Worm (Caenorhabditis elegans) whole organism, L4/young adult: Measurements from ENCODE around the gene kdin-1.

Experiments
- W03F9.2 ChIP-seq: fragments of 150-350 bp; optimal IDR thresholded peaks from 2 replicates; lab custom pipeline; 2014; ENCODE audit warnings: missing biosample characterization, missing genetic modification characterization
- him-1 ChIP-seq: sonication (generic microtip); optimal IDR thresholded peaks from 2 replicates; lab custom pipeline; 2016; ENCODE audit warnings: missing genotype, missing genetic modification reagents, missing genetic modification characterization, missing compliant biosample characterization

ce11 chrIV:11038665-11039064 is 210 bp downstream of the kdin-1 start:
- TF ChIP-seq him-1 (tag; lab: Kevin White, UChicago) = no peak
- no peak for TF ChIP-seq W03F9.2
